Worm (Caenorhabditis elegans): Measurements from ENCODE around the gene lad-2.
A peak's percentile ranks its signal among the peaks of the same experiment; 100 is the strongest.

Gene lad-2

ce11 chrIV:2993278-2993899 is 15.1 kb upstream of the lad-2 start (continued):
- TF ChIP-seq elt-1 (tag; optimal IDR thresholded peaks at IDR 0.05) (no peak), nhr-23 (tag; optimal IDR thresholded peaks at IDR 0.05) (no peak), ztf-11 (tag; optimal IDR thresholded peaks at IDR 0.05) (no peak), unc-39 (tag; optimal IDR thresholded peaks at IDR 0.05) (no peak), dmd-4 (tag; optimal IDR thresholded peaks at IDR 0.05) (no peak), skn-1 (tag; optimal IDR thresholded peaks at IDR 0.05) (no peak), ama-1 (optimal IDR thresholded peaks at IDR 0.05) (no peak), F13H6.1 (tag; optimal IDR thresholded peaks at IDR 0.05) (no peak), nhr-6 (tag; optimal IDR thresholded peaks at IDR 0.05) (no peak), ztf-1 (GFP tag; conservative IDR thresholded peaks at IDR 0.05) (no peak), ceh-16 (tag; optimal IDR thresholded peaks at IDR 0.05) (no peak), unc-55 (GFP tag; optimal IDR thresholded peaks at IDR 0.05) (peak; percentile 82), nhr-10 (tag; optimal IDR thresholded peaks at IDR 0.05) (no peak), gmeb-1 (tag; optimal IDR thresholded peaks at IDR 0.05) (no peak), peb-1 (tag; optimal IDR thresholded peaks at IDR 0.05) (no peak), nhr-12 (tag; optimal IDR thresholded peaks at IDR 0.05) (no peak), elt-3 (tag; optimal IDR thresholded peaks at IDR 0.05) (no peak), lin-13 (GFP tag; optimal IDR thresholded peaks at IDR 0.05) (peak; percentile 19), egl-27 (tag; optimal IDR thresholded peaks at IDR 0.05) (no peak), mdl-1 (tag; optimal IDR thresholded peaks at IDR 0.05) (peak in 1 of 2 experiments; percentile 59), crh-2 (tag; optimal IDR thresholded peaks at IDR 0.05) (peak; percentile 59), alr-1 (tag; optimal IDR thresholded peaks at IDR 0.05) (no peak), R02D3.7 (tag; optimal IDR thresholded peaks at IDR 0.05) (no peak), mab-5 (tag; optimal IDR thresholded peaks at IDR 0.05) (peak; percentile 52), aly-2 (tag; optimal IDR thresholded peaks at IDR 0.05) (no peak)

- no peak for TF ChIP-seq R02D3.7 (tag; optimal IDR thresholded peaks at IDR 0.05)
- TF ChIP-seq nhr-11 (tag; optimal IDR thresholded peaks at IDR 0.05): no peak
- no peak for TF ChIP-seq nhr-25 (tag; optimal IDR thresholded peaks at IDR 0.05)
- TF ChIP-seq nhr-6 (tag; optimal IDR thresholded peaks at IDR 0.05): no peak
- TF ChIP-seq nhr-129 (tag; optimal IDR thresholded peaks at IDR 0.05): peak; percentile 49
- TF ChIP-seq lin-39 (tag; optimal IDR thresholded peaks at IDR 0.05): no peak
- peak; percentile 18 for TF ChIP-seq F13H6.1 (tag; optimal IDR thresholded peaks at IDR 0.05)
- TF ChIP-seq fos-1 (tag; optimal IDR thresholded peaks at IDR 0.05): no peak
- no peak for TF ChIP-seq ama-1 (optimal IDR thresholded peaks at IDR 0.05)
- TF ChIP-seq peb-1 (tag; optimal IDR thresholded peaks at IDR 0.05): no peak
- no peak for TF ChIP-seq nhr-12 (tag; optimal IDR thresholded peaks at IDR 0.05)
- TF ChIP-seq ztf-1 (GFP tag; conservative IDR thresholded peaks at IDR 0.05): no peak
- TF ChIP-seq nhr-237 (tag; optimal IDR thresholded peaks at IDR 0.05): no peak
- peak in 1 of 2 experiments; percentile 28 for TF ChIP-seq lsy-2 (tag; optimal IDR thresholded peaks at IDR 0.05)
- TF ChIP-seq lin-11 (tag; optimal IDR thresholded peaks at IDR 0.05): no peak
- TF ChIP-seq mbf-1 (tag; optimal IDR thresholded peaks at IDR 0.05): no peak
- TF ChIP-seq ztf-4 (tag; optimal IDR thresholded peaks at IDR 0.05): no peak
- no peak for TF ChIP-seq ZK546.5 (tag; optimal IDR thresholded peaks at IDR 0.05)
- peak; percentile 40 for TF ChIP-seq unc-55 (GFP tag; optimal IDR thresholded peaks at IDR 0.05)
- TF ChIP-seq aly-2 (tag; optimal IDR thresholded peaks at IDR 0.05): no peak
- TF ChIP-seq sma-9 (GFP tag; optimal IDR thresholded peaks at IDR 0.05): no peak
- TF ChIP-seq sma-9 (tag; optimal IDR thresholded peaks at IDR 0.05): no peak
Observed at ce11 chrIV:2990519-2990918, 12.2 kb upstream of the lad-2 start.

ce11 chrIV:2986720-2987119 is 8.4 kb upstream of the lad-2 start:
- TF ChIP-seq elt-1 (tag; optimal IDR thresholded peaks at IDR 0.05) (no peak), lin-39 (tag; optimal IDR thresholded peaks at IDR 0.05) (no peak), zag-1 (tag; optimal IDR thresholded peaks at IDR 0.05) (no peak), unc-55 (GFP tag; optimal IDR thresholded peaks at IDR 0.05) (no peak), fos-1 (tag; optimal IDR thresholded peaks at IDR 0.05) (no peak), ztf-4 (tag; optimal IDR thresholded peaks at IDR 0.05) (no peak), nhr-129 (tag; optimal IDR thresholded peaks at IDR 0.05) (no peak)

- TF ChIP-seq lin-11 (tag; optimal IDR thresholded peaks at IDR 0.05): no peak
- no peak for TF ChIP-seq aly-2 (tag; optimal IDR thresholded peaks at IDR 0.05)
- no peak for TF ChIP-seq lsy-2 (tag; optimal IDR thresholded peaks at IDR 0.05)
- no peak for TF ChIP-seq zag-1 (tag; optimal IDR thresholded peaks at IDR 0.05)
Observed at ce11 chrIV:2982443-2982842, 4.2 kb upstream of the lad-2 start.

All from whole organism, L2 larva.